Worm (Caenorhabditis elegans) whole organism, L4 larva: ENCODE measurements around the gene gem-1.

ENCODE experiments used
- F44E2.7 ChIP-seq: fragments of 200-800 bp; sonication (Bioruptor generic); IDR thresholded peaks from 2 replicates; pipeline ENCODE4 v2.1.2; 2022; ENCODE audit warnings: missing genetic modification characterization, missing compliant biosample characterization
- arid-1 ChIP-seq: fragments of 200-800 bp; sonication (Bioruptor generic); conservative IDR thresholded peaks from 2 replicates; pipeline ENCODE4 v1.3.6; 2022; ENCODE audit warnings: missing genetic modification reagents, missing genetic modification characterization, missing compliant biosample characterization
- attf-4 ChIP-seq: sonication (generic microtip); optimal IDR thresholded peaks from 3 replicates; lab custom pipeline; 2017; ENCODE audit warnings: missing biosample characterization, missing genetic modification characterization
- ceh-82 ChIP-seq: sonication (generic microtip); optimal IDR thresholded peaks from 2 replicates; lab custom pipeline; 2017; ENCODE audit warnings: missing biosample characterization, missing genetic modification characterization
- egl-27 ChIP-seq: sonication (generic microtip); optimal IDR thresholded peaks from 3 replicates; lab custom pipeline; 2017; ENCODE audit warnings: missing biosample characterization, missing genetic modification reagents, missing genetic modification characterization
- hlh-11 ChIP-seq: fragments of 200-800 bp; sonication (Bioruptor generic); optimal IDR thresholded peaks from 2 replicates; lab custom pipeline; 2018; ENCODE audit warnings: mild to moderate bottlenecking, missing genetic modification characterization, missing compliant biosample characterization
- lin-39 ChIP-seq: fragments of 150-350 bp; optimal IDR thresholded peaks from 2 replicates; lab custom pipeline; 2014; ENCODE audit warnings: missing biosample characterization, missing genetic modification reagents, missing genetic modification characterization
- pha-4 ChIP-seq, 2 experiments: fragments of 150-350 bp in 1 of 2; fragments of 200-800 bp in 1 of 2; sonication (Bioruptor generic) in 1 of 2; IDR thresholded peaks in 1 of 2; optimal IDR thresholded peaks in 1 of 2; 2 replicates each; pipeline versions ENCODE4 v1.3.6 to Lab custom; 2014 to 2022; ENCODE audit warnings: missing genetic modification characterization in 2 of 2, missing genetic modification reagents in 2 of 2, missing biosample characterization in 1 of 2, missing compliant biosample characterization in 1 of 2
- snpc-4 ChIP-seq: fragments of 150-350 bp; optimal IDR thresholded peaks from 2 replicates; lab custom pipeline; 2014; ENCODE audit warnings: missing biosample characterization, missing genetic modification characterization
- unc-130 ChIP-seq: sonication (generic microtip); optimal IDR thresholded peaks from 2 replicates; lab custom pipeline; 2016; ENCODE audit warnings: missing genetic modification reagents, missing genetic modification characterization, missing compliant biosample characterization

DNA sequence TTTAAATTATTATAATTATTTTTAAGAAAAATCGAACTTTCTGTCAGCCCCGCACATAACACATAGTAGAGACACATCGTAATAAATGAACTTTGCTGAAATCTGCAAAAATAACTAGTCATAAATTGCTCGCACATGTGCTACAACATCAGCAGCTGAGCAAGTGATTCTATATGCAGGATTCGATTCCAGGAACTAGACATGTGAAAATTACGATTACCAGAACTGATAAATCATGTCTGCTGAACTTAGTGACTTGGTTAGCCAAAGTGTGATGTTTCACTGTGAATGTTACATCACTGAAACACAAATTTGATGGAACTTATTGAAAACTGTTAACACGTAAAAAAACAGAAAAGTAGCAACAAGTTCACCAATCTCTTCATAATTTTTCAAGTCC lies 29.5 kb downstream of the gem-1 start:
- TF ChIP-seq snpc-4 (tag; lab: Kevin White, UChicago) (no peak), lin-39 (no peak), hlh-11 (tag; lab: Kevin White, UChicago) (no peak), F44E2.7 (no peak), attf-4 (tag; lab: Kevin White, UChicago) (no peak), egl-27 (tag; lab: Kevin White, UChicago) (no peak), ceh-82 (tag; lab: Kevin White, UChicago) (no peak), pha-4 (GFP tag; IDR thresholded peaks at IDR 0.05; lab: Robert Waterston, UW) (no peak), pha-4 (tag; optimal IDR thresholded peaks at IDR 0.05; lab: Kevin White, UChicago) (no peak), unc-130 (no peak), arid-1 (GFP tag; lab: Robert Waterston, UW) (no peak)
